Fruit fly (Drosophila melanogaster): Measurements from ENCODE around the gene SCCRO.

SCCRO gene

dm6 chr3L:15534274-15535227 is 28.7 kb upstream of the SCCRO start (continued):
- TF ChIP-seq usp (GFP tag; optimal IDR thresholded peaks at IDR 0.05) (no peak), dsf (GFP tag; optimal IDR thresholded peaks at IDR 0.05; ENCODE audit: borderline replicate concordance) (no peak), CG32264 (GFP tag; optimal IDR thresholded peaks at IDR 0.05) (no peak)

- TF ChIP-seq tai (GFP tag; optimal IDR thresholded peaks at IDR 0.05), result no peak
- no peak for TF ChIP-seq Abd-B (GFP tag; optimal IDR thresholded peaks at IDR 0.05)
- TF ChIP-seq sage (GFP tag; optimal IDR thresholded peaks at IDR 0.05), result peak; percentile 31
- no peak for TF ChIP-seq Hr78 (GFP tag; optimal IDR thresholded peaks at IDR 0.05)
- TF ChIP-seq Rel (GFP tag; optimal IDR thresholded peaks at IDR 0.05), result no peak
- TF ChIP-seq Rel (tag; optimal IDR thresholded peaks at IDR 0.05), result peak; percentile 18
- TF ChIP-seq dl (GFP tag; optimal IDR thresholded peaks at IDR 0.05; ENCODE audit: insufficient read depth in 1 of 2, partially characterized antibody in 2 of 2), result peak; percentile 83 to 89
- TF ChIP-seq Dif (GFP tag; optimal IDR thresholded peaks at IDR 0.05; ENCODE audit: partially characterized antibody), result peak; percentile 91
- peak; percentile 81 for TF ChIP-seq Vsx2 (GFP tag; optimal IDR thresholded peaks at IDR 0.05; ENCODE audit: partially characterized antibody)
- TF ChIP-seq Hr83 (GFP tag; optimal IDR thresholded peaks at IDR 0.05; ENCODE audit: poor library complexity, severe bottlenecking), result peak; percentile 80
Observed at dm6 chr3L:15535228-15535598, 28.0 kb upstream of the SCCRO start, which contains the start of gene CrebA. Gene CrebA (plus strand): TSS chr3L:15535395.

dm6 chr3L:15535800-15536225 is 27.4 kb upstream of the SCCRO start:
- peak in 1 of 2 experiments; percentile 51 for TF ChIP-seq dl (GFP tag; optimal IDR thresholded peaks at IDR 0.05; ENCODE audit: insufficient read depth in 1 of 2, partially characterized antibody in 2 of 2)
- no peak for TF ChIP-seq ey (GFP tag; optimal IDR thresholded peaks at IDR 0.05)
- TF ChIP-seq usp (GFP tag; optimal IDR thresholded peaks at IDR 0.05), result no peak
- TF ChIP-seq tai (GFP tag; optimal IDR thresholded peaks at IDR 0.05), result no peak
- TF ChIP-seq Jra (GFP tag; optimal IDR thresholded peaks at IDR 0.05), result no peak
- TF ChIP-seq Dif (GFP tag; optimal IDR thresholded peaks at IDR 0.05; ENCODE audit: partially characterized antibody), result no peak
- no peak for TF ChIP-seq sage (GFP tag; optimal IDR thresholded peaks at IDR 0.05)
- TF ChIP-seq OdsH (GFP tag; optimal IDR thresholded peaks at IDR 0.05), result no peak
- TF ChIP-seq sv (GFP tag; optimal IDR thresholded peaks at IDR 0.05), result no peak
- TF ChIP-seq CG9705 (GFP tag; optimal IDR thresholded peaks at IDR 0.05), result no peak
- TF ChIP-seq jim (GFP tag; optimal IDR thresholded peaks at IDR 0.05), result no peak
- TF ChIP-seq Rel (GFP tag; optimal IDR thresholded peaks at IDR 0.05), result no peak
- peak; percentile 77 for TF ChIP-seq Rel (tag; optimal IDR thresholded peaks at IDR 0.05)
- TF ChIP-seq Hnf4 (GFP tag; optimal IDR thresholded peaks at IDR 0.05), result no peak
- no peak for TF ChIP-seq Sp1 (GFP tag; optimal IDR thresholded peaks at IDR 0.05)
- TF ChIP-seq Hr83 (GFP tag; optimal IDR thresholded peaks at IDR 0.05; ENCODE audit: poor library complexity, severe bottlenecking), result no peak
- no peak for TF ChIP-seq GATAd (GFP tag; optimal IDR thresholded peaks at IDR 0.05)
- no peak for TF ChIP-seq br (GFP tag; optimal IDR thresholded peaks at IDR 0.05)
- no peak for TF ChIP-seq pan (optimal IDR thresholded peaks at IDR 0.05)
- peak; percentile 44 for TF ChIP-seq N (GFP tag; optimal IDR thresholded peaks at IDR 0.05)
- TF ChIP-seq woc (GFP tag; optimal IDR thresholded peaks at IDR 0.05), result peak; percentile 20
- TF ChIP-seq fru (GFP tag; optimal IDR thresholded peaks at IDR 0.05), result no peak
- no peak for TF ChIP-seq Abd-B (GFP tag; optimal IDR thresholded peaks at IDR 0.05)

dm6 chr3L:15536550-15536949 is 26.7 kb upstream of the SCCRO start:
- TF ChIP-seq br (GFP tag; optimal IDR thresholded peaks at IDR 0.05) (no peak), foxo (GFP tag; optimal IDR thresholded peaks at IDR 0.05) (no peak), tai (GFP tag; optimal IDR thresholded peaks at IDR 0.05) (no peak), usp (GFP tag; optimal IDR thresholded peaks at IDR 0.05) (no peak), dl (GFP tag; optimal IDR thresholded peaks at IDR 0.05; ENCODE audit: insufficient read depth in 1 of 2, partially characterized antibody in 2 of 2) (no peak), psq (GFP tag; optimal IDR thresholded peaks at IDR 0.05) (no peak), Sp1 (GFP tag; optimal IDR thresholded peaks at IDR 0.05) (no peak), OdsH (GFP tag; optimal IDR thresholded peaks at IDR 0.05) (no peak), Hr83 (GFP tag; optimal IDR thresholded peaks at IDR 0.05; ENCODE audit: poor library complexity, severe bottlenecking) (no peak), CrebA (GFP tag; optimal IDR thresholded peaks at IDR 0.05; ENCODE audit: borderline replicate concordance) (no peak), HLH106 (tag; optimal IDR thresholded peaks at IDR 0.05) (no peak), Myc (optimal IDR thresholded peaks at IDR 0.05) (no peak), fru (GFP tag; optimal IDR thresholded peaks at IDR 0.05) (no peak)

Measured in whole organism, wandering third instar larva.